Worm (Caenorhabditis elegans) whole organism, L4 larva: ENCODE data around the gene oac-3.
A peak's percentile ranks its signal among the peaks of the same experiment; 100 is the strongest.

Source experiments
- Y105C5A.15 ChIP-seq: fragments of 200-800 bp; sonication (Bioruptor generic); IDR thresholded peaks from 2 replicates; pipeline ENCODE4 v1.3.6; 2022; ENCODE audit warnings: missing genetic modification characterization, missing compliant biosample characterization
- Y5F2A.4 ChIP-seq: fragments of 200-800 bp; sonication (Bioruptor generic); optimal IDR thresholded peaks from 2 replicates; lab custom pipeline; 2018; ENCODE audit warnings: mild to moderate bottlenecking, missing genetic modification characterization, missing compliant biosample characterization
- Y75B8A.6 ChIP-seq: fragments of 200-800 bp; sonication (Bioruptor generic); IDR thresholded peaks from 2 replicates; pipeline ENCODE4 v1.3.6; 2022; ENCODE audit warnings: missing genetic modification reagents, missing genetic modification characterization, missing compliant biosample characterization
- ZK337.2 ChIP-seq: fragments of 200-800 bp; sonication (Bioruptor generic); IDR thresholded peaks from 2 replicates; pipeline ENCODE4 v1.3.6; 2022; ENCODE audit warnings: missing genetic modification reagents, missing genetic modification characterization, missing compliant biosample characterization
- aha-1 ChIP-seq: fragments of 150-350 bp; peaks from one replicate; lab custom pipeline; 2014; ENCODE audit warnings: missing biosample characterization, missing genetic modification characterization
- aly-2 ChIP-seq: sonication (generic microtip); optimal IDR thresholded peaks from 2 replicates; lab custom pipeline; 2018; ENCODE audit warnings: missing biosample characterization, missing genetic modification characterization
- arid-1 ChIP-seq: fragments of 200-800 bp; sonication (Bioruptor generic); conservative IDR thresholded peaks from 2 replicates; pipeline ENCODE4 v1.3.6; 2022; ENCODE audit warnings: missing genetic modification reagents, missing genetic modification characterization, missing compliant biosample characterization
- ceh-28 ChIP-seq: fragments of 150-350 bp; optimal IDR thresholded peaks from 2 replicates; lab custom pipeline; 2014; ENCODE audit warnings: missing biosample characterization, missing genetic modification reagents, missing genetic modification characterization
- ceh-82 ChIP-seq: sonication (generic microtip); optimal IDR thresholded peaks from 2 replicates; lab custom pipeline; 2017; ENCODE audit warnings: missing biosample characterization, missing genetic modification characterization
- cey-2 ChIP-seq: sonication (generic microtip); optimal IDR thresholded peaks from 3 replicates; lab custom pipeline; 2017; ENCODE audit warnings: missing genetic modification characterization, mild to moderate bottlenecking, missing compliant biosample characterization, antibody characterized with exemption, borderline replicate concordance; ENCODE audit not compliant: insufficient read depth
- daf-16 ChIP-seq, 3 experiments: sonication (generic microtip); optimal IDR thresholded peaks; 2 replicates each; lab custom pipeline; 2016 to 2017; ENCODE audit warnings: missing genetic modification characterization in 3 of 3, missing genetic modification reagents in 3 of 3, mild to moderate bottlenecking in 2 of 3, missing compliant biosample characterization in 2 of 3, missing biosample characterization in 1 of 3, moderate library complexity in 1 of 3
- daf-8 ChIP-seq: fragments of 200-800 bp; sonication (Bioruptor generic); IDR thresholded peaks from 2 replicates; pipeline ENCODE4 v1.3.6; 2022; ENCODE audit warnings: missing genetic modification characterization, missing compliant biosample characterization
- dmd-6 ChIP-seq: fragments of 200-800 bp; sonication (Bioruptor generic); IDR thresholded peaks from 2 replicates; pipeline ENCODE4 v1.3.6; 2022; ENCODE audit warnings: missing genetic modification reagents, missing genetic modification characterization, missing compliant biosample characterization
- dmd-9 ChIP-seq: fragments of 200-800 bp; sonication (Bioruptor generic); IDR thresholded peaks from 2 replicates; pipeline ENCODE4 v1.3.6; 2022; ENCODE audit warnings: missing genetic modification reagents, missing genetic modification characterization, missing compliant biosample characterization
- dve-1 ChIP-seq: sonication (generic microtip); optimal IDR thresholded peaks from 2 replicates; lab custom pipeline; 2017; ENCODE audit warnings: antibody characterized with exemption, mild to moderate bottlenecking, missing genetic modification characterization, missing compliant biosample characterization; ENCODE audit not compliant: insufficient read depth
- fos-1 ChIP-seq: fragments of 150-350 bp; optimal IDR thresholded peaks from 2 replicates; lab custom pipeline; 2014; ENCODE audit warnings: missing biosample characterization, missing genetic modification characterization
- gei-8 ChIP-seq: fragments of 200-800 bp; sonication (Bioruptor generic); optimal IDR thresholded peaks from 2 replicates; lab custom pipeline; 2018; ENCODE audit warnings: mild to moderate bottlenecking, missing genetic modification characterization, missing compliant biosample characterization
- hlh-11 ChIP-seq: fragments of 200-800 bp; sonication (Bioruptor generic); optimal IDR thresholded peaks from 2 replicates; lab custom pipeline; 2018; ENCODE audit warnings: mild to moderate bottlenecking, missing genetic modification characterization, missing compliant biosample characterization
- hlh-30 ChIP-seq: sonication (generic microtip); optimal IDR thresholded peaks from 2 replicates; lab custom pipeline; 2017; ENCODE audit warnings: antibody characterized with exemption, mild to moderate bottlenecking, missing genetic modification characterization, missing compliant biosample characterization; ENCODE audit not compliant: insufficient read depth
- hmg-1.1 ChIP-seq: fragments of 200-800 bp; sonication (Bioruptor generic); IDR thresholded peaks from 2 replicates; pipeline ENCODE4 v1.3.6; 2022; ENCODE audit warnings: missing genetic modification reagents, missing genetic modification characterization, missing compliant biosample characterization
- lin-1 ChIP-seq: fragments of 200-800 bp; sonication (Bioruptor generic); IDR thresholded peaks from 2 replicates; pipeline ENCODE4 v1.3.6; 2022; ENCODE audit warnings: missing genetic modification reagents, missing genetic modification characterization, missing compliant biosample characterization
- lin-39 ChIP-seq: fragments of 150-350 bp; optimal IDR thresholded peaks from 2 replicates; lab custom pipeline; 2014; ENCODE audit warnings: missing biosample characterization, missing genetic modification reagents, missing genetic modification characterization
- lir-3 ChIP-seq: sonication (generic microtip); optimal IDR thresholded peaks from 2 replicates; lab custom pipeline; 2016; ENCODE audit warnings: mild to moderate bottlenecking, missing genetic modification characterization, missing compliant biosample characterization
- lsy-2 ChIP-seq, 2 experiments: fragments of 150-350 bp in 1 of 2; sonication (generic microtip) in 1 of 2; optimal IDR thresholded peaks; 2 replicates each; lab custom pipeline; 2014 to 2017; ENCODE audit warnings: missing biosample characterization in 2 of 2, missing genetic modification characterization in 2 of 2
- madf-9 ChIP-seq: fragments of 200-800 bp; sonication (Bioruptor generic); conservative IDR thresholded peaks from 2 replicates; pipeline ENCODE4 v1.3.6; 2022; ENCODE audit warnings: missing genetic modification reagents, missing genetic modification characterization, missing compliant biosample characterization
- mdl-1 ChIP-seq, 2 experiments: fragments of 150-350 bp in 1 of 2; sonication (generic microtip) in 1 of 2; optimal IDR thresholded peaks; 2 replicates each; lab custom pipeline; 2014 to 2017; ENCODE audit warnings: missing biosample characterization in 2 of 2, missing genetic modification characterization in 2 of 2
- mep-1 ChIP-seq: fragments of 150-350 bp; sonication (generic microtip); optimal IDR thresholded peaks from 3 replicates; lab custom pipeline; 2014; ENCODE audit warnings: missing biosample characterization, missing genetic modification characterization
- nhr-10 ChIP-seq: fragments of 150-350 bp; optimal IDR thresholded peaks from 2 replicates; lab custom pipeline; 2014; ENCODE audit warnings: missing biosample characterization, missing genetic modification characterization
- nhr-11 ChIP-seq: fragments of 150-350 bp; optimal IDR thresholded peaks from 2 replicates; lab custom pipeline; 2014; ENCODE audit warnings: missing biosample characterization, missing genetic modification characterization
- nhr-25 ChIP-seq: sonication (generic microtip); optimal IDR thresholded peaks from 2 replicates; lab custom pipeline; 2017; ENCODE audit warnings: missing genetic modification characterization, mild to moderate bottlenecking, missing compliant biosample characterization, antibody characterized with exemption, moderate library complexity, borderline replicate concordance; ENCODE audit not compliant: insufficient read depth
- nhr-28 ChIP-seq: fragments of 150-350 bp; optimal IDR thresholded peaks from 2 replicates; lab custom pipeline; 2014; ENCODE audit warnings: missing biosample characterization, missing genetic modification characterization
- nhr-41 ChIP-seq: fragments of 200-800 bp; sonication (Bioruptor generic); IDR thresholded peaks from 2 replicates; pipeline ENCODE4 v1.3.6; 2022; ENCODE audit warnings: missing genetic modification reagents, missing genetic modification characterization, missing compliant biosample characterization
- pha-4 ChIP-seq, 2 experiments: fragments of 150-350 bp in 1 of 2; fragments of 200-800 bp in 1 of 2; sonication (Bioruptor generic) in 1 of 2; IDR thresholded peaks in 1 of 2; optimal IDR thresholded peaks in 1 of 2; 2 replicates each; pipeline versions ENCODE4 v1.3.6 to Lab custom; 2014 to 2022; ENCODE audit warnings: missing genetic modification characterization in 2 of 2, missing genetic modification reagents in 2 of 2, missing biosample characterization in 1 of 2, missing compliant biosample characterization in 1 of 2
- php-3 ChIP-seq: fragments of 200-800 bp; sonication (Bioruptor generic); IDR thresholded peaks from 2 replicates; pipeline ENCODE4 v1.3.6; 2022; ENCODE audit warnings: missing genetic modification reagents, missing genetic modification characterization, missing compliant biosample characterization
- rbr-2 ChIP-seq: sonication (generic microtip); optimal IDR thresholded peaks from 2 replicates; lab custom pipeline; 2016; ENCODE audit warnings: missing genotype, missing genetic modification characterization, missing compliant biosample characterization
- saeg-2 ChIP-seq: fragments of 200-800 bp; sonication (Bioruptor generic); IDR thresholded peaks from 2 replicates; pipeline ENCODE4 v1.3.6; 2022; ENCODE audit warnings: missing genetic modification reagents, missing genetic modification characterization, missing compliant biosample characterization
- set-16 ChIP-seq: fragments of 200-800 bp; sonication (Bioruptor generic); IDR thresholded peaks from 2 replicates; pipeline ENCODE4 v1.3.6; 2022; ENCODE audit warnings: missing genetic modification reagents, missing genetic modification characterization, missing compliant biosample characterization
- spr-1 ChIP-seq: sonication (generic microtip); optimal IDR thresholded peaks from 2 replicates; lab custom pipeline; 2016; ENCODE audit warnings: mild to moderate bottlenecking, missing genetic modification characterization, missing compliant biosample characterization
- tag-97 ChIP-seq: fragments of 200-800 bp; sonication (Bioruptor generic); IDR thresholded peaks from 2 replicates; pipeline ENCODE4 v1.3.6; 2022; ENCODE audit warnings: missing genetic modification characterization, missing compliant biosample characterization
- tra-1 ChIP-seq: fragments of 200-800 bp; sonication (Bioruptor generic); IDR thresholded peaks from 2 replicates; pipeline ENCODE4 v1.3.6; 2022; ENCODE audit warnings: missing genetic modification reagents, missing genetic modification characterization, missing compliant biosample characterization
- unc-62 ChIP-seq, 3 experiments: fragments of 150-350 bp in 1 of 3; sonication (generic microtip); optimal IDR thresholded peaks in 2 of 3; peaks in 1 of 3; 1 replicate in 1 of 3; 2 replicates in 2 of 3; lab custom pipeline; 2014 to 2017; ENCODE audit warnings: missing biosample characterization in 3 of 3, missing genetic modification characterization in 3 of 3, missing genetic modification reagents in 3 of 3, missing genotype in 1 of 3
- vab-7 ChIP-seq: fragments of 200-800 bp; sonication (Bioruptor generic); IDR thresholded peaks from 2 replicates; pipeline ENCODE4 v1.3.6; 2022; ENCODE audit warnings: missing genetic modification reagents, missing genetic modification characterization, missing compliant biosample characterization
- zfp-2 ChIP-seq: sonication (generic microtip); optimal IDR thresholded peaks from 2 replicates; lab custom pipeline; 2016; ENCODE audit warnings: mild to moderate bottlenecking, missing genetic modification characterization, missing compliant biosample characterization
- zip-2 ChIP-seq: fragments of 150-350 bp; optimal IDR thresholded peaks from 2 replicates; lab custom pipeline; 2014; ENCODE audit warnings: missing biosample characterization, missing genetic modification characterization

oac-3 gene

ce11 chrV:13892457-13893375, 6.6 kb upstream of the oac-3 start, which contains the start of gene sptl-3 (continued):
- TF ChIP-seq unc-62 (GFP tag; optimal IDR thresholded peaks at IDR 0.05 in 1 of 2; lab: Kevin White, UChicago) (peak in 1 of 2 experiments; percentile 11), unc-62 (tag; optimal IDR thresholded peaks at IDR 0.05; lab: Kevin White, UChicago) (peak; percentile 13), hlh-30 (tag; lab: Kevin White, UChicago) (peak; percentile 58), hmg-1.1 (GFP tag; lab: Robert Waterston, UW) (0 out of 2 replicates have a peak, but pooled peaks have one; percentile 42), pha-4 (GFP tag; IDR thresholded peaks at IDR 0.05; lab: Robert Waterston, UW) (no peak), pha-4 (tag; optimal IDR thresholded peaks at IDR 0.05; lab: Kevin White, UChicago) (no peak), Y75B8A.6 (GFP tag; lab: Robert Waterston, UW) (no peak), ceh-82 (tag; lab: Kevin White, UChicago) (no peak), gei-8 (peak; percentile 38), php-3 (GFP tag; lab: Robert Waterston, UW) (peak; percentile 67; the same call in 1 of the 2 replicates), set-16 (GFP tag; lab: Robert Waterston, UW) (no peak), saeg-2 (0 out of 2 replicates have a peak, but pooled peaks have one; percentile 21), arid-1 (GFP tag; lab: Robert Waterston, UW) (no peak), nhr-10 (tag; lab: Kevin White, UChicago) (peak; percentile 63), lin-39 (tag; lab: Kevin White, UChicago) (no peak), vab-7 (GFP tag; lab: Robert Waterston, UW) (no peak), rbr-2 (tag; lab: Kevin White, UChicago) (no peak), dve-1 (peak; percentile 77), hlh-11 (tag; lab: Kevin White, UChicago) (peak; percentile 84), lsy-2 (tag; optimal IDR thresholded peaks at IDR 0.05; lab: Kevin White, UChicago) (peak in 1 of 2 experiments; percentile 34), lin-1 (GFP tag; lab: Robert Waterston, UW) (no peak)

ce11 chrV:13893583-13893982, 5.7 kb upstream of the oac-3 start:
- TF ChIP-seq ZK337.2 (GFP tag; lab: Robert Waterston, UW) = no peak
- TF ChIP-seq zip-2 (tag; lab: Kevin White, UChicago) = no peak
- TF ChIP-seq hlh-11 (tag; lab: Kevin White, UChicago) = peak; percentile 62
- TF ChIP-seq Y105C5A.15 (GFP tag; lab: Robert Waterston, UW) = no peak
- TF ChIP-seq nhr-25 = no peak
- no peak for TF ChIP-seq aly-2
- TF ChIP-seq fos-1 (tag; lab: Kevin White, UChicago) = no peak
- TF ChIP-seq dmd-9 (GFP tag; lab: Robert Waterston, UW) = no peak
- no peak for TF ChIP-seq nhr-11 (tag; lab: Kevin White, UChicago)
- TF ChIP-seq pha-4 (GFP tag; IDR thresholded peaks at IDR 0.05; lab: Robert Waterston, UW) = no peak
- no peak for TF ChIP-seq pha-4 (tag; optimal IDR thresholded peaks at IDR 0.05; lab: Kevin White, UChicago)
- no peak for TF ChIP-seq mdl-1 (tag; optimal IDR thresholded peaks at IDR 0.05; lab: Kevin White, UChicago)
- TF ChIP-seq madf-9 (GFP tag; lab: Robert Waterston, UW) = no peak
- no peak for TF ChIP-seq cey-2
- no peak for TF ChIP-seq daf-8 (GFP tag; lab: Robert Waterston, UW)
- peak; percentile 80 for TF ChIP-seq lin-1 (GFP tag; lab: Robert Waterston, UW)
- no peak for TF ChIP-seq zfp-2 (tag; lab: Kevin White, UChicago)
- peak; percentile 87 for TF ChIP-seq dmd-6 (GFP tag; lab: Robert Waterston, UW)
- TF ChIP-seq dve-1 = peak; percentile 53
- no peak for TF ChIP-seq lir-3 (tag; lab: Kevin White, UChicago)
- no peak for TF ChIP-seq Y5F2A.4
- no peak for TF ChIP-seq spr-1 (tag; lab: Kevin White, UChicago)
- TF ChIP-seq daf-16 (GFP tag; optimal IDR thresholded peaks at IDR 0.05; lab: Kevin White, UChicago) = no peak
- no peak for TF ChIP-seq daf-16 (tag; optimal IDR thresholded peaks at IDR 0.05; lab: Kevin White, UChicago)
- TF ChIP-seq mep-1 (tag; lab: Kevin White, UChicago) = no peak
- 0 out of 2 replicates have a peak, but pooled peaks have one; percentile 10 for TF ChIP-seq tra-1 (GFP tag; lab: Robert Waterston, UW)
- TF ChIP-seq aha-1 (tag; lab: Kevin White, UChicago) = peak; percentile 75
- TF ChIP-seq nhr-28 (tag; lab: Kevin White, UChicago) = peak; percentile 65
- TF ChIP-seq tag-97 (GFP tag; lab: Robert Waterston, UW) = no peak
- TF ChIP-seq nhr-41 (GFP tag; lab: Robert Waterston, UW) = no peak
- TF ChIP-seq ceh-28 (tag; lab: Kevin White, UChicago) = no peak
